Fruit fly (Drosophila melanogaster) whole organism, wandering third instar larva: ENCODE results near the gene Roc1a.

Experiments
- Dfd ChIP-seq: fragments of >200 bp; optimal IDR thresholded peaks from 2 replicates; lab custom pipeline; 2017; ENCODE audit warnings: missing biosample characterization, missing genetic modification characterization
- HLH106 ChIP-seq: fragments of 200-800 bp; optimal IDR thresholded peaks from 3 replicates; lab custom pipeline; 2019; ENCODE audit warnings: missing biosample characterization, mild to moderate bottlenecking, missing genetic modification characterization, moderate library complexity
- Hr78 ChIP-seq: fragments of >200 bp; optimal IDR thresholded peaks from 2 replicates; lab custom pipeline; 2017; ENCODE audit warnings: missing biosample characterization, missing genetic modification characterization
- Hr83 ChIP-seq: fragments of 200-300 bp; sonication (Bioruptor generic); optimal IDR thresholded peaks from 2 replicates; lab custom pipeline; 2016; ENCODE audit warnings: missing biosample characterization, mild to moderate bottlenecking, missing genetic modification characterization, moderate library complexity; ENCODE audit not compliant: poor library complexity, severe bottlenecking
- Jra ChIP-seq: sonication (Bioruptor generic); optimal IDR thresholded peaks from 2 replicates; lab custom pipeline; 2016; ENCODE audit warnings: missing biosample characterization, missing genetic modification characterization
- br ChIP-seq: fragments of 200-800 bp; sonication (Bioruptor generic); optimal IDR thresholded peaks from 2 replicates; lab custom pipeline; 2016; ENCODE audit warnings: missing biosample characterization, missing genetic modification characterization
- fru ChIP-seq: fragments of 200-800 bp; sonication (Bioruptor generic); optimal IDR thresholded peaks from 3 replicates; lab custom pipeline; 2016; ENCODE audit warnings: missing biosample characterization, mild to moderate bottlenecking, missing genetic modification characterization
- lola ChIP-seq: fragments of >200 bp; optimal IDR thresholded peaks from 2 replicates; lab custom pipeline; 2017; ENCODE audit warnings: missing biosample characterization, missing genetic modification characterization
- pan ChIP-seq: fragments of >200 bp; optimal IDR thresholded peaks from 2 replicates; lab custom pipeline; 2017
- psq ChIP-seq: fragments of 200-800 bp; sonication (Bioruptor generic); optimal IDR thresholded peaks from 3 replicates; lab custom pipeline; 2017; ENCODE audit warnings: missing biosample characterization, mild to moderate bottlenecking, missing genetic modification characterization, moderate library complexity
- rgr ChIP-seq: fragments of 200-800 bp; sonication (Bioruptor generic); optimal IDR thresholded peaks from 3 replicates; lab custom pipeline; 2016; ENCODE audit warnings: missing biosample characterization, mild to moderate bottlenecking, missing genetic modification characterization
- sage ChIP-seq: fragments of 200-800 bp; sonication (Bioruptor generic); optimal IDR thresholded peaks from 2 replicates; lab custom pipeline; 2016; ENCODE audit warnings: missing biosample characterization, mild to moderate bottlenecking, missing genetic modification characterization
- tai ChIP-seq: sonication (Bioruptor generic); optimal IDR thresholded peaks from 2 replicates; lab custom pipeline; 2016; ENCODE audit warnings: missing biosample characterization, missing genetic modification characterization
- woc ChIP-seq: sonication (Bioruptor generic); optimal IDR thresholded peaks from 2 replicates; lab custom pipeline; 2016; ENCODE audit warnings: missing biosample characterization, mild to moderate bottlenecking, missing genetic modification characterization

DNA sequence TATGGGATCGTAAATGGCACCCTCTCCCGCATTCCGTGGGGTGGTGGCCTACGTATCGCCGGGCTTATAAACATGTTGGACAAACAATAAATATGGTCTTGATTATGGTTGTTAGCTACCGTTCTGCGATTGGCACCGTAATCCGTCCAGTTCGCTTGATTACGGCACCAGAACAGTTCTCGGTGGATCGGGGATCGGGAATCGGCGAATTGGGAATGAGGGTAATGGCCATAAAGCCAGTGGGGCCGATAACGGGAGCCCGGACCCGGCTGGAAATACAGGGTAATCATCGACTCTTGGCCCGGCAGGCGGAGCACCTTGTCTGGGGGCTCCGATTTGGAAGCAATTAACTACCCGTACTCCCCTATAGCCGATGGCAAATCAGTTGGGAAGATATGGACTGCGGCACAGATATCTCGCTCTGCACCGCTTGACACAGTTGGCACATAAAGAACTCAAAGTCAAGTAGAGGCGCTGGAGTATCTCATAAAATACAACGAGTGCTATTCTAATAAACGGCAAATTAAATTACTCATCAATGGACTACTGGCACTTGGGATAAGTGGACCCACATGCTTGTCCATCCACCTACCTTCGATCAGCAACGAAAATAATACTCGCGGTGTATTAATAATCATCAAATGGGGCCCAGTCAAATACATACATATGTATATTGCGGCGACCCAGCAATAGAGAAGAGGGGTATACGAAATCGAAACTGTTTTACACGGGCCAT, 48.6 kb upstream of the Roc1a start:
- TF ChIP-seq Hr78 (GFP tag; lab: Kevin White, UChicago) (no peak), fru (GFP tag; lab: Kevin White, UChicago) (no peak), br (GFP tag; lab: Kevin White, UChicago) (no peak), lola (no peak), woc (GFP tag; lab: Kevin White, UChicago) (no peak), rgr (peak; percentile 12), sage (GFP tag; lab: Kevin White, UChicago) (no peak), HLH106 (tag; lab: Kevin White, UChicago) (no peak), Dfd (GFP tag; lab: Kevin White, UChicago) (no peak), tai (GFP tag; lab: Kevin White, UChicago) (no peak), Jra (GFP tag; lab: Kevin White, UChicago) (no peak), psq (GFP tag; lab: Kevin White, UChicago) (no peak), Hr83 (no peak), pan (lab: Kevin White, UChicago) (no peak)
